Fruit fly (Drosophila melanogaster) whole organism, embryonic: ENCODE data around the gene CG14965.

Experiments used
- CG10654 ChIP-seq: fragments of 200-800 bp; sonication (Bioruptor generic); optimal IDR thresholded peaks from 2 replicates; lab custom pipeline; 2016; ENCODE audit warnings: missing biosample characterization, missing genetic modification characterization
- CG11560 ChIP-seq: fragments of 200-800 bp; sonication (Bioruptor generic); IDR thresholded peaks from 3 replicates; pipeline ENCODE4 v1.3.6; 2022; ENCODE audit warnings: missing biosample characterization, missing genetic modification characterization
- CG12659 ChIP-seq: fragments of 200-800 bp; sonication (Bioruptor generic); optimal IDR thresholded peaks from 3 replicates; lab custom pipeline; 2017; ENCODE audit warnings: mild to moderate bottlenecking, missing biosample characterization, missing genetic modification reagents, missing genetic modification characterization
- CG14667 ChIP-seq: fragments of 200-800 bp; sonication (Bioruptor generic); IDR thresholded peaks from 2 replicates; pipeline ENCODE4 v1.3.6; 2022; ENCODE audit warnings: missing biosample characterization, missing genetic modification characterization
- CG14965 ChIP-seq: fragments of 200-800 bp; sonication (Bioruptor generic); optimal IDR thresholded peaks from 2 replicates; lab custom pipeline; 2016; ENCODE audit warnings: missing biosample characterization, missing genetic modification characterization, borderline replicate concordance
- CG1529 ChIP-seq: fragments of 200-800 bp; sonication (Bioruptor generic); optimal IDR thresholded peaks from 3 replicates; lab custom pipeline; 2018; ENCODE audit warnings: missing biosample characterization, missing genetic modification characterization
- CG15696 ChIP-seq: fragments of 200-800 bp; sonication (Bioruptor generic); optimal IDR thresholded peaks from 2 replicates; lab custom pipeline; 2019; ENCODE audit warnings: missing biosample characterization, mild to moderate bottlenecking, missing genetic modification characterization, moderate library complexity
- CG17361 ChIP-seq: fragments of 200-800 bp; sonication (Bioruptor generic); IDR thresholded peaks from 3 replicates; pipeline ENCODE4 v1.3.6; 2022; ENCODE audit warnings: missing biosample characterization, missing genetic modification characterization
- CG17568 ChIP-seq: fragments of 200-800 bp; sonication (Bioruptor generic); optimal IDR thresholded peaks from 2 replicates; lab custom pipeline; 2018; ENCODE audit warnings: missing biosample characterization, mild to moderate bottlenecking, missing genetic modification characterization, moderate library complexity
- CG30020 ChIP-seq: fragments of 200-800 bp; optimal IDR thresholded peaks from 2 replicates; lab custom pipeline; 2019; ENCODE audit warnings: missing biosample characterization, mild to moderate bottlenecking, missing genetic modification characterization, moderate library complexity
- CG31365 ChIP-seq: fragments of 200-800 bp; sonication (Bioruptor generic); optimal IDR thresholded peaks from 2 replicates; lab custom pipeline; 2018; ENCODE audit warnings: missing biosample characterization, mild to moderate bottlenecking, missing genetic modification characterization
- CG34224 ChIP-seq: fragments of 200-800 bp; sonication (Bioruptor generic); IDR thresholded peaks from 3 replicates; pipeline ENCODE4 v1.3.6; 2022; ENCODE audit warnings: missing biosample characterization, missing genetic modification characterization; ENCODE audit not compliant: partially characterized antibody
- CG6654 ChIP-seq: fragments of 200-800 bp; sonication (Bioruptor generic); optimal IDR thresholded peaks from 2 replicates; lab custom pipeline; 2017; ENCODE audit warnings: missing biosample characterization, mild to moderate bottlenecking, missing genetic modification characterization
- CG7372 ChIP-seq: fragments of 200-800 bp; sonication (Bioruptor generic); IDR thresholded peaks from 2 replicates; pipeline ENCODE4 v1.3.6; 2022; ENCODE audit warnings: missing biosample characterization, missing genetic modification characterization
- CG7963 ChIP-seq: fragments of 200-800 bp; sonication (Bioruptor generic); IDR thresholded peaks from 3 replicates; pipeline ENCODE4 v1.3.6; 2022; ENCODE audit warnings: missing biosample characterization, missing genetic modification characterization; ENCODE audit not compliant: partially characterized antibody
- CG7987 ChIP-seq: fragments of 200-800 bp; sonication (Bioruptor generic); optimal IDR thresholded peaks from 2 replicates; lab custom pipeline; 2018; ENCODE audit warnings: missing biosample characterization, mild to moderate bottlenecking, missing genetic modification characterization, moderate library complexity
- CG9817 ChIP-seq: fragments of 200-800 bp; sonication (Bioruptor generic); optimal IDR thresholded peaks from 2 replicates; lab custom pipeline; 2018; ENCODE audit warnings: missing biosample characterization, mild to moderate bottlenecking, missing genetic modification characterization, moderate library complexity
- CHES-1-like ChIP-seq: fragments of 200-800 bp; sonication (Bioruptor generic); optimal IDR thresholded peaks from 2 replicates; lab custom pipeline; 2016; ENCODE audit warnings: missing biosample characterization, missing genetic modification characterization
- CrebB ChIP-seq: fragments of 200-800 bp; sonication (Bioruptor generic); optimal IDR thresholded peaks from 3 replicates; lab custom pipeline; 2018; ENCODE audit warnings: missing biosample characterization, mild to moderate bottlenecking, missing genetic modification characterization
- D ChIP-seq, 2 experiments: fragments of 200-800 bp in 1 of 2; fragments of >200 bp in 1 of 2; sonication (Bioruptor generic) in 1 of 2; optimal IDR thresholded peaks; 2 replicates in 1 of 2; 3 replicates in 1 of 2; lab custom pipeline; 2017; ENCODE audit warnings: mild to moderate bottlenecking in 1 of 2, missing biosample characterization in 1 of 2, missing genetic modification characterization in 1 of 2, missing genetic modification reagents in 1 of 2
- D19B ChIP-seq: fragments of 200-800 bp; sonication (Bioruptor generic); optimal IDR thresholded peaks from 2 replicates; lab custom pipeline; 2017; ENCODE audit warnings: missing biosample characterization, mild to moderate bottlenecking, missing genetic modification characterization
- E2f2 ChIP-seq: fragments of 200-800 bp; sonication (Bioruptor generic); IDR thresholded peaks from 2 replicates; pipeline ENCODE4 v1.3.6; 2022; ENCODE audit warnings: missing biosample characterization, missing genetic modification characterization
- Gsc ChIP-seq: fragments of 200-800 bp; sonication (Bioruptor generic); IDR thresholded peaks from 2 replicates; pipeline ENCODE4 v1.3.6; 2022; ENCODE audit warnings: missing biosample characterization, missing genetic modification characterization
- Lhr ChIP-seq: fragments of 200-800 bp; sonication (Bioruptor generic); optimal IDR thresholded peaks from 3 replicates; lab custom pipeline; 2017; ENCODE audit warnings: mild to moderate bottlenecking, missing biosample characterization, missing genetic modification reagents, missing genetic modification characterization
- Mrtf ChIP-seq: fragments of 200-800 bp; sonication (Bioruptor generic); IDR thresholded peaks from 3 replicates; pipeline ENCODE4 v1.3.6; 2022; ENCODE audit warnings: missing biosample characterization, missing genetic modification characterization
- NfI ChIP-seq: fragments of 200-800 bp; sonication (Bioruptor generic); optimal IDR thresholded peaks from 3 replicates; lab custom pipeline; 2018; ENCODE audit warnings: missing biosample characterization, mild to moderate bottlenecking, missing genetic modification characterization, moderate library complexity
- Poxn ChIP-seq: fragments of 200-800 bp; sonication (Bioruptor generic); IDR thresholded peaks from 2 replicates; pipeline ENCODE4 v1.3.6; 2022; ENCODE audit warnings: missing biosample characterization, missing genetic modification characterization
- Ptx1 ChIP-seq: fragments of 200-800 bp; sonication (Bioruptor generic); IDR thresholded peaks from 2 replicates; pipeline ENCODE4 v1.3.6; 2022; ENCODE audit warnings: missing biosample characterization, missing genetic modification characterization
- Rx ChIP-seq: fragments of 200-800 bp; sonication (Bioruptor generic); IDR thresholded peaks from 2 replicates; pipeline ENCODE4 v1.3.6; 2022; ENCODE audit warnings: missing biosample characterization, missing genetic modification characterization
- Sry-β ChIP-seq: fragments of 200-800 bp; sonication (Bioruptor generic); optimal IDR thresholded peaks from 2 replicates; lab custom pipeline; 2018; ENCODE audit warnings: missing biosample characterization, mild to moderate bottlenecking, missing genetic modification characterization, moderate library complexity
- YL-1 ChIP-seq: fragments of 200-800 bp; sonication (Bioruptor generic); optimal IDR thresholded peaks from 3 replicates; lab custom pipeline; 2017; ENCODE audit warnings: missing biosample characterization, mild to moderate bottlenecking, missing genetic modification characterization
- ab ChIP-seq: fragments of 200-800 bp; sonication (Bioruptor generic); optimal IDR thresholded peaks from 2 replicates; lab custom pipeline; 2016; ENCODE audit warnings: missing biosample characterization, missing genetic modification characterization
- aop ChIP-seq: fragments of 200-800 bp; sonication (Bioruptor generic); IDR thresholded peaks from 2 replicates; pipeline ENCODE4 v1.3.6; 2022; ENCODE audit warnings: missing biosample characterization, missing genetic modification characterization
- dati ChIP-seq: fragments of 200-800 bp; sonication (Bioruptor generic); IDR thresholded peaks from 2 replicates; pipeline ENCODE4 v1.3.6; 2022; ENCODE audit warnings: missing biosample characterization, missing genetic modification characterization
- eve ChIP-seq, 2 experiments: fragments of >200 bp; optimal IDR thresholded peaks; 2 replicates each; lab custom pipeline; 2017; ENCODE audit warnings: missing biosample characterization in 2 of 2, missing genetic modification characterization in 2 of 2
- fd102C ChIP-seq: fragments of 200-800 bp; sonication (Bioruptor generic); optimal IDR thresholded peaks from 2 replicates; lab custom pipeline; 2018; ENCODE audit warnings: missing biosample characterization, mild to moderate bottlenecking, missing genetic modification characterization, moderate library complexity
- gem ChIP-seq: fragments of 200-800 bp; sonication (Bioruptor generic); optimal IDR thresholded peaks from 2 replicates; lab custom pipeline; 2019; ENCODE audit warnings: missing biosample characterization, mild to moderate bottlenecking, missing genetic modification characterization, moderate library complexity
- gfzf ChIP-seq: fragments of 200-800 bp; sonication (Bioruptor generic); optimal IDR thresholded peaks from 2 replicates; lab custom pipeline; 2016; ENCODE audit warnings: missing biosample characterization, mild to moderate bottlenecking, missing genetic modification characterization, moderate library complexity
- gro ChIP-seq: fragments of 200-800 bp; sonication (Bioruptor generic); optimal IDR thresholded peaks from 2 replicates; lab custom pipeline; 2016; ENCODE audit warnings: missing biosample characterization, missing genetic modification characterization
- hkb ChIP-seq, 2 experiments: fragments of 200-800 bp in 1 of 2; fragments of >200 bp in 1 of 2; sonication (Bioruptor generic) in 1 of 2; IDR thresholded peaks in 1 of 2; optimal IDR thresholded peaks in 1 of 2; 2 replicates each; pipeline versions ENCODE4 v1.3.6 to Lab custom; 2017 to 2022; ENCODE audit warnings: missing biosample characterization in 1 of 2, missing genetic modification characterization in 1 of 2
- insv ChIP-seq, 2 experiments: fragments of 200-800 bp; sonication (Bioruptor generic); optimal IDR thresholded peaks; 3 replicates each; lab custom pipeline; 2016 to 2018; ENCODE audit warnings: missing biosample characterization in 2 of 2, missing genetic modification characterization in 2 of 2
- mirr ChIP-seq: fragments of 200-800 bp; sonication (Bioruptor generic); optimal IDR thresholded peaks from 3 replicates; lab custom pipeline; 2018; ENCODE audit warnings: missing biosample characterization, mild to moderate bottlenecking, missing genetic modification characterization
- oc ChIP-seq: fragments of 200-800 bp; sonication (Bioruptor generic); optimal IDR thresholded peaks from 2 replicates; lab custom pipeline; 2018; ENCODE audit warnings: missing biosample characterization, mild to moderate bottlenecking, missing genetic modification characterization, moderate library complexity
- peb ChIP-seq: fragments of 200-800 bp; sonication (Bioruptor generic); IDR thresholded peaks from 2 replicates; pipeline ENCODE4 v1.3.6; 2022; ENCODE audit warnings: missing biosample characterization, missing genetic modification characterization
- pita ChIP-seq: fragments of 200-800 bp; sonication (Bioruptor generic); optimal IDR thresholded peaks from 2 replicates; lab custom pipeline; 2017; ENCODE audit warnings: missing biosample characterization, mild to moderate bottlenecking, missing genetic modification characterization
- sens ChIP-seq: fragments of 200-800 bp; sonication (Bioruptor generic); peaks from one replicate; lab custom pipeline; 2016; ENCODE audit warnings: missing biosample characterization, missing genetic modification characterization
- sim ChIP-seq: fragments of 200-800 bp; sonication (Bioruptor generic); IDR thresholded peaks from 2 replicates; pipeline ENCODE4 v1.3.6; 2022; ENCODE audit warnings: missing biosample characterization, missing genetic modification characterization
- tna ChIP-seq: fragments of 200-800 bp; sonication (Bioruptor generic); IDR thresholded peaks from 2 replicates; pipeline ENCODE4 v1.3.6; 2022; ENCODE audit warnings: missing biosample characterization, missing genetic modification characterization; ENCODE audit not compliant: partially characterized antibody
- zf30C ChIP-seq: fragments of 200-800 bp; sonication (Bioruptor generic); optimal IDR thresholded peaks from 3 replicates; lab custom pipeline; 2018; ENCODE audit warnings: missing biosample characterization, mild to moderate bottlenecking, missing genetic modification characterization

The CG14965 gene

dm6 chr3L:3179474-3179873 is 12.8 kb downstream of the CG14965 start (continued):
- TF ChIP-seq ab (GFP tag; lab: Kevin White, UChicago) (peak; percentile 46), CG7372 (GFP tag; lab: Robert Waterston, UW) (peak; percentile 81), YL-1 (GFP tag; lab: Kevin White, UChicago) (peak; percentile 42), CG12659 (GFP tag; lab: Kevin White, UChicago) (peak; percentile 81), sens (GFP tag; lab: Kevin White, UChicago) (peak; percentile 97), Ptx1 (GFP tag; lab: Robert Waterston, UW) (peak; percentile 91), fd102C (GFP tag; lab: Kevin White, UChicago) (peak; percentile 25), CG14667 (GFP tag; lab: Robert Waterston, UW) (peak; percentile 75), CG17361 (no peak; the same call in 2 of the 3 replicates), E2f2 (peak; percentile 65), CHES-1-like (GFP tag; lab: Kevin White, UChicago) (peak; percentile 56), CG7963 (GFP tag; lab: Robert Waterston, UW) (no peak), zf30C (GFP tag; lab: Kevin White, UChicago) (no peak), CG11560 (tag; lab: Robert Waterston, UW) (peak; percentile 70; the same call in 2 of the 3 replicates), CG31365 (tag; lab: Kevin White, UChicago) (peak; percentile 72), CG14965 (GFP tag; lab: Kevin White, UChicago) (peak; percentile 50), pita (GFP tag; lab: Kevin White, UChicago) (no peak), Lhr (GFP tag; lab: Kevin White, UChicago) (peak; percentile 34), D19B (GFP tag; lab: Kevin White, UChicago) (peak; percentile 83), CG9817 (tag; lab: Kevin White, UChicago) (peak; percentile 76), hkb (optimal IDR thresholded peaks at IDR 0.05; lab: Kevin White, UChicago) (no peak), hkb (GFP tag; IDR thresholded peaks at IDR 0.05; lab: Robert Waterston, UW) (peak; percentile 95), Poxn (GFP tag; lab: Robert Waterston, UW) (peak; percentile 68), dati (peak; percentile 77), tna (no peak), CrebB (tag; lab: Kevin White, UChicago) (peak; percentile 70), CG17568 (GFP tag; lab: Kevin White, UChicago) (no peak), peb (GFP tag; lab: Robert Waterston, UW) (peak; percentile 70), CG1529 (peak; percentile 62), sim (GFP tag; lab: Robert Waterston, UW) (peak; percentile 78), aop (no peak), gem (peak; percentile 93), CG7987 (GFP tag; lab: Kevin White, UChicago) (peak; percentile 78), Mrtf (GFP tag; lab: Robert Waterston, UW) (peak; percentile 85), D (optimal IDR thresholded peaks at IDR 0.05; lab: Kevin White, UChicago) (no peak), D (GFP tag; optimal IDR thresholded peaks at IDR 0.05; lab: Kevin White, UChicago) (peak; percentile 82), CG10654 (GFP tag; lab: Kevin White, UChicago) (peak; percentile 78), Sry-β (no peak), mirr (GFP tag; lab: Kevin White, UChicago) (peak; percentile 53), oc (no peak), CG15696 (peak; percentile 77), NfI (GFP tag; lab: Kevin White, UChicago) (peak; percentile 81), gfzf (GFP tag; lab: Kevin White, UChicago) (no peak), Gsc (peak; percentile 57; the same call in 1 of the 2 replicates), CG34224 (GFP tag; lab: Robert Waterston, UW) (no peak), CG30020 (tag; lab: Kevin White, UChicago) (no peak), CG6654 (GFP tag; lab: Kevin White, UChicago) (peak; percentile 64), gro (peak; percentile 94), insv (GFP tag; optimal IDR thresholded peaks at IDR 0.05; lab: Kevin White, UChicago) (no peak), eve (GFP tag; optimal IDR thresholded peaks at IDR 0.05; lab: Kevin White, UChicago) (no peak), Rx (GFP tag; lab: Robert Waterston, UW) (peak; percentile 70)
